Worm (Caenorhabditis elegans): Measurements from ENCODE around the gene srv-4.

srv-4 gene

ce11 chrIV:4272167-4272566 is 16.1 kb downstream of the srv-4 start, which contains the start of gene F36A4.1:
Gene F36A4.1, plus strand, starts transcription at chrIV:4272467.
- TF ChIP-seq flt-1 (GFP tag; IDR thresholded peaks at IDR 0.05) = no peak
- no peak for TF ChIP-seq T22C8.4 (GFP tag; IDR thresholded peaks at IDR 0.05)
- TF ChIP-seq ztf-29 (GFP tag; IDR thresholded peaks at IDR 0.05) = no peak
- no peak for TF ChIP-seq tab-1 (GFP tag; IDR thresholded peaks at IDR 0.05)
- TF ChIP-seq med-1 (GFP tag; optimal IDR thresholded peaks at IDR 0.05; ENCODE audit: insufficient read depth) = no peak
- no peak for TF ChIP-seq klf-2 (GFP tag; conservative IDR thresholded peaks at IDR 0.05)
- no peak for TF ChIP-seq cog-1 (tag; optimal IDR thresholded peaks at IDR 0.05)
- TF ChIP-seq ztf-23 (GFP tag; IDR thresholded peaks at IDR 0.05) = no peak
- TF ChIP-seq ref-1 (GFP tag; conservative IDR thresholded peaks at IDR 0.05) = no peak

- TF ChIP-seq klf-2 (GFP tag; conservative IDR thresholded peaks at IDR 0.05) (no peak), flt-1 (GFP tag; IDR thresholded peaks at IDR 0.05) (no peak), ref-1 (GFP tag; conservative IDR thresholded peaks at IDR 0.05) (no peak), med-1 (GFP tag; optimal IDR thresholded peaks at IDR 0.05; ENCODE audit: insufficient read depth) (no peak), ztf-29 (GFP tag; IDR thresholded peaks at IDR 0.05) (no peak), tab-1 (GFP tag; IDR thresholded peaks at IDR 0.05) (no peak)
Observed at ce11 chrIV:4270925-4271324, 17.3 kb downstream of the srv-4 start, which contains the start of gene F36A4.2. Gene F36A4.2, plus strand, starts transcription at chrIV:4271225.

DNA sequence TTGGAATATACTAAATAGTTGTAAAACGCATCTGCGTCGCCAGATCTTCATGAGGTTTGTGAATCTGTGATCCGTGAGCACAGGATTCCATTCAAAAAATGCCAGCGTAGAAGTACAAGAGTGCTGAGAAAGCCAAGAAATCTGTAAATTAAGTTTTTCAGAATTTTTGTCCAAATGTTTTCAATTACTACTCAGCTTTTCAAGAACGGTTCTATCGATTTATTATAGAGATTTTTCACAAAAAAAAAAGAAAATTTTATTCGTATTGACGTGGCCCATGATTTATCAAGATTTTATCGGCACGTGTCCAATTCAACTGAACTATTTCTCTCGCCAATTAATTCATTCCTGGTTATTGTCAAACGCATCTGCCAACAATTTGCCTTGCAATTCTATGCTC is 18.9 kb downstream of the srv-4 start, which contains the start of gene F36A4.3:
F36A4.3 (plus strand) TSS at position 301 of the 400 bp plus-strand sequence.
- TF ChIP-seq ztf-23 (GFP tag; IDR thresholded peaks at IDR 0.05) (no peak), med-1 (GFP tag; optimal IDR thresholded peaks at IDR 0.05; ENCODE audit: insufficient read depth) (no peak), ztf-29 (GFP tag; IDR thresholded peaks at IDR 0.05) (no peak), klf-2 (GFP tag; conservative IDR thresholded peaks at IDR 0.05) (no peak), cog-1 (tag; optimal IDR thresholded peaks at IDR 0.05) (no peak), ref-1 (GFP tag; conservative IDR thresholded peaks at IDR 0.05) (no peak), tab-1 (GFP tag; IDR thresholded peaks at IDR 0.05) (no peak), flt-1 (GFP tag; IDR thresholded peaks at IDR 0.05) (no peak)

- no peak for TF ChIP-seq ztf-23 (GFP tag; IDR thresholded peaks at IDR 0.05)
- TF ChIP-seq ztf-29 (GFP tag; IDR thresholded peaks at IDR 0.05) = no peak
- TF ChIP-seq ref-1 (GFP tag; conservative IDR thresholded peaks at IDR 0.05) = no peak
- no peak for TF ChIP-seq med-1 (GFP tag; optimal IDR thresholded peaks at IDR 0.05; ENCODE audit: insufficient read depth)
- TF ChIP-seq T22C8.4 (GFP tag; IDR thresholded peaks at IDR 0.05) = no peak
- TF ChIP-seq cog-1 (tag; optimal IDR thresholded peaks at IDR 0.05) = no peak
- TF ChIP-seq flt-1 (GFP tag; IDR thresholded peaks at IDR 0.05) = no peak
- no peak for TF ChIP-seq klf-2 (GFP tag; conservative IDR thresholded peaks at IDR 0.05)
- no peak for TF ChIP-seq tab-1 (GFP tag; IDR thresholded peaks at IDR 0.05)
Observed at ce11 chrIV:4267320-4267719, 20.9 kb downstream of the srv-4 start, which contains the start of gene F36A4.4. Gene F36A4.4, plus strand, starts transcription at chrIV:4267620.

ce11 chrIV:4265951-4266350 is 22.3 kb downstream of the srv-4 start:
- TF ChIP-seq flt-1 (GFP tag; IDR thresholded peaks at IDR 0.05) = no peak
- TF ChIP-seq tab-1 (GFP tag; IDR thresholded peaks at IDR 0.05) = no peak
- no peak for TF ChIP-seq klf-2 (GFP tag; conservative IDR thresholded peaks at IDR 0.05)
- TF ChIP-seq med-1 (GFP tag; optimal IDR thresholded peaks at IDR 0.05; ENCODE audit: insufficient read depth) = no peak
- no peak for TF ChIP-seq T22C8.4 (GFP tag; IDR thresholded peaks at IDR 0.05)
- no peak for TF ChIP-seq ztf-23 (GFP tag; IDR thresholded peaks at IDR 0.05)
- TF ChIP-seq ref-1 (GFP tag; conservative IDR thresholded peaks at IDR 0.05) = no peak
- TF ChIP-seq cog-1 (tag; optimal IDR thresholded peaks at IDR 0.05) = no peak
- TF ChIP-seq ztf-29 (GFP tag; IDR thresholded peaks at IDR 0.05) = no peak

- TF ChIP-seq ztf-29 (GFP tag; IDR thresholded peaks at IDR 0.05) (no peak), klf-2 (GFP tag; conservative IDR thresholded peaks at IDR 0.05) (no peak), tab-1 (GFP tag; IDR thresholded peaks at IDR 0.05) (no peak), T22C8.4 (GFP tag; IDR thresholded peaks at IDR 0.05) (no peak), cog-1 (tag; optimal IDR thresholded peaks at IDR 0.05) (no peak)
Observed at ce11 chrIV:4265224-4265623, 23.0 kb downstream of the srv-4 start, which contains the start of gene F36A4.5. Gene F36A4.5, plus strand, starts transcription at chrIV:4265524.

DNA sequence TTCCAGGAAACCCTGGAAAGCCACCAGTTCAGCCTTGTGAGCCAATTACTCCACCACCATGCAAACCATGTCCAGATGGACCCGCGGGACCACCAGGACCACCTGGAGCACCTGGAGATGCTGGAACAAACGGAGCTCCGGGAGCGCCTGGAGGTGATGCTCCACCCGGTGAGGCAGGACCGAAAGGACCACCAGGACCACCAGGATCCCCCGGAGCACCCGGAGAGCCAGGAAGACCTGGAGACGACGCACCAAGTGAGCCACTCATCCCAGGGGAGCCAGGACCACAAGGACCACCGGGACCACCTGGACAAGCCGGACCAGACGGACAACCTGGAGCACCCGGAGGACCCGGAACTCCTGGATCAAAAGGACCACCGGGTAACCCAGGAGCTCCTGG is 23.6 kb downstream of the srv-4 start:
- TF ChIP-seq klf-2 (GFP tag; conservative IDR thresholded peaks at IDR 0.05) (no peak), ref-1 (GFP tag; conservative IDR thresholded peaks at IDR 0.05) (no peak), flt-1 (GFP tag; IDR thresholded peaks at IDR 0.05) (no peak), med-1 (GFP tag; optimal IDR thresholded peaks at IDR 0.05; ENCODE audit: insufficient read depth) (no peak), cog-1 (tag; optimal IDR thresholded peaks at IDR 0.05) (no peak), ztf-23 (GFP tag; IDR thresholded peaks at IDR 0.05) (no peak), tab-1 (GFP tag; IDR thresholded peaks at IDR 0.05) (no peak), T22C8.4 (GFP tag; IDR thresholded peaks at IDR 0.05) (no peak), ztf-29 (GFP tag; IDR thresholded peaks at IDR 0.05) (no peak)

DNA sequence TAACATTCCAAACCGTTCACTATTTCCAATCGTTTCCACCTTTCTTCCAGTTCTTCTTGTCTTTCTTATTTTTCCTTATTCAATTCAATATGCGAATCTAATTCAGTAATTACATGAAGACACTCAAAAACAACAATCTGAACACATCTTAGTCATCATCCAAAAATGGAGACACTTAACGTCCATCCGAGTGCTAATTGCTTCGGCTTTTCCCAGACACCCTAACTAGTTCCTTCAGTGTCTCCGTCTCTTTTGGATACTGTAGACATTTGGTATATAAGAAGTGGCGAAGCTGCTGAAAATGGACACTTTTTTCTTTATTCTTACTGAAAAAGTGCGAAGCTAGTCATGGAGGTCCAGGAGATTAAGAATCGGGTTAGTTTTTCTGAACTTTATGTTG is 25.2 kb downstream of the srv-4 start, which contains the start of gene col-33:
col-33 (plus strand) TSS at position 301 of the 400 bp plus-strand sequence.
- TF ChIP-seq T22C8.4 (GFP tag; IDR thresholded peaks at IDR 0.05) (no peak), med-1 (GFP tag; optimal IDR thresholded peaks at IDR 0.05; ENCODE audit: insufficient read depth) (no peak), ztf-29 (GFP tag; IDR thresholded peaks at IDR 0.05) (no peak)

DNA sequence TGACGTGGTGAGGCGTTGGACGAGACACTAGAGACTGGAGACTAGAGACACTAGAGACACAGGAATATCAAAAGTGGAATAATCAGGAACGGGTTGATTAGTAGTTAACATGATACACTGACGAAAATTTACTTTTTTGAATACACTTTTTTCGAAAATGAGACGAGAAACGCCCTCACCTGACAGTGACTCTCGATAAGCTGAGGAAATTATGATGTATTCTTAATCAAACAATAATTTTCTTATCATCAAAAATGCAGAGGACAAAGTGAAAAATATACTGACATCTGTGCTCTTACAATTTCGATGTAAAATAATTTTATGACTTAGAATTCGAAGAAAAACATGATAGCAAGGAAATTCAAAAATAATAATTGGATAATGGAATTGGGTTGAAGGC is 28.8 kb downstream of the srv-4 start:
- TF ChIP-seq ztf-23 (GFP tag; IDR thresholded peaks at IDR 0.05) (no peak), med-1 (GFP tag; optimal IDR thresholded peaks at IDR 0.05; ENCODE audit: insufficient read depth) (no peak), klf-2 (GFP tag; conservative IDR thresholded peaks at IDR 0.05) (no peak), cog-1 (tag; optimal IDR thresholded peaks at IDR 0.05) (no peak), flt-1 (GFP tag; IDR thresholded peaks at IDR 0.05) (no peak), ref-1 (GFP tag; conservative IDR thresholded peaks at IDR 0.05) (no peak), T22C8.4 (GFP tag; IDR thresholded peaks at IDR 0.05) (no peak), ztf-29 (GFP tag; IDR thresholded peaks at IDR 0.05) (no peak), tab-1 (GFP tag; IDR thresholded peaks at IDR 0.05) (no peak)

ce11 chrIV:4254989-4255582 is 33.1 kb downstream of the srv-4 start:
- TF ChIP-seq klf-2 (GFP tag; conservative IDR thresholded peaks at IDR 0.05) (0 out of 2 replicates have a peak, but pooled peaks have one; percentile 37), ztf-23 (GFP tag; IDR thresholded peaks at IDR 0.05) (no peak)

Data from whole organism, midembryonic.